Fruit fly (Drosophila melanogaster): Measurements from ENCODE around the gene CG7168.

Gene CG7168

DNA sequence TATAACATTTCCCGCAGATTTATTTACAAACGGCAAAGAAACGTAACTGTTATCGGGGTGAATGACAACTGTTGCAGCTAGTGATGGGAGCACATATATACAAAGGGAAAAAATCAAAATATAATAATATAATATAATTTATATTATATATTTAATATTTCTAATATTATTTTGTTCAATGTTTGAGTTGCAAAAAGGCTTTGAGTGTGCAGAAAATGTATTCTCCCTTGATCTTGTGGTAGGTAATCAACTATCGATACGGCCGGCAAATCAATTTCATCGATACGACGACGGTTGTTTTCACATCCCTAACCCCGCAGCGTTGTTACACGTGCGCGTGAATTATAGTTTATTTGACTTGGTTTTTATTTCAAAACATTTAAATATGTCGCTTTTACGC lies 2.4 kb downstream of the CG7168 start, which contains the start of the genes mTerf5 and Non3 (continued):
- peak; percentile 38; the same call in 1 of the 3 replicates for TF ChIP-seq CG11456 (GFP tag; IDR thresholded peaks at IDR 0.05)
- TF ChIP-seq unc-4 (GFP tag; IDR thresholded peaks at IDR 0.05; ENCODE audit: partially characterized antibody), result peak; percentile 90
- peak; percentile 45; the same call in 1 of the 3 replicates for TF ChIP-seq ken (GFP tag; IDR thresholded peaks at IDR 0.05)
- peak; percentile 55 for TF ChIP-seq esg (GFP tag; conservative IDR thresholded peaks at IDR 0.05)
- peak; percentile 61 for TF ChIP-seq lilli (GFP tag; optimal IDR thresholded peaks at IDR 0.05)
- TF ChIP-seq maf-S (GFP tag; optimal IDR thresholded peaks at IDR 0.05), result no peak
- TF ChIP-seq CoRest (tag; optimal IDR thresholded peaks at IDR 0.05), result peak; percentile 69
- TF ChIP-seq Dek (tag; optimal IDR thresholded peaks at IDR 0.05), result peak; percentile 36
- TF ChIP-seq CG10147 (GFP tag; optimal IDR thresholded peaks at IDR 0.05), result peak; percentile 68
- peak; percentile 14 for TF ChIP-seq pb (GFP tag; optimal IDR thresholded peaks at IDR 0.05)
- TF ChIP-seq Side (GFP tag; optimal IDR thresholded peaks at IDR 0.05), result no peak
- no peak for TF ChIP-seq en (GFP tag; optimal IDR thresholded peaks at IDR 0.05)
- TF ChIP-seq dmrt99B (tag; optimal IDR thresholded peaks at IDR 0.05), result no peak
- TF ChIP-seq CrebB (tag; optimal IDR thresholded peaks at IDR 0.05), result no peak
- no peak for TF ChIP-seq CG4707 (GFP tag; optimal IDR thresholded peaks at IDR 0.05)
- TF ChIP-seq lab (GFP tag; optimal IDR thresholded peaks at IDR 0.05), result peak; percentile 64
- TF ChIP-seq CG6254 (GFP tag; optimal IDR thresholded peaks at IDR 0.05), result peak; percentile 43
- TF ChIP-seq gcm2 (GFP tag; optimal IDR thresholded peaks at IDR 0.05), result no peak
- no peak for TF ChIP-seq gce (GFP tag; IDR thresholded peaks at IDR 0.05)
- peak; percentile 18 for TF ChIP-seq repo (GFP tag; optimal IDR thresholded peaks at IDR 0.05)
- TF ChIP-seq salm (tag; optimal IDR thresholded peaks at IDR 0.05), result no peak
- TF ChIP-seq CG12071 (GFP tag; optimal IDR thresholded peaks at IDR 0.05), result no peak
- TF ChIP-seq Lpt (GFP tag; optimal IDR thresholded peaks at IDR 0.05), result no peak
- no peak for TF ChIP-seq Elba2 (GFP tag; optimal IDR thresholded peaks at IDR 0.05)
- no peak for TF ChIP-seq CG8281 (tag; optimal IDR thresholded peaks at IDR 0.05)
- no peak for TF ChIP-seq CG1529 (GFP tag; optimal IDR thresholded peaks at IDR 0.05)
- no peak for TF ChIP-seq Atf-2 (GFP tag; optimal IDR thresholded peaks at IDR 0.05)
- no peak for TF ChIP-seq slp2 (GFP tag; optimal IDR thresholded peaks at IDR 0.05)
- peak; percentile 17 for TF ChIP-seq CG8944 (GFP tag; optimal IDR thresholded peaks at IDR 0.05)
- peak; percentile 49 for TF ChIP-seq az2 (GFP tag; optimal IDR thresholded peaks at IDR 0.05)
- TF ChIP-seq rib (GFP tag; IDR thresholded peaks at IDR 0.05), result no peak
- TF ChIP-seq CG17328 (GFP tag; IDR thresholded peaks at IDR 0.05), result peak; percentile 51
- TF ChIP-seq CG6175 (GFP tag; IDR thresholded peaks at IDR 0.05), result no peak
- TF ChIP-seq mam (GFP tag; optimal IDR thresholded peaks at IDR 0.05), result peak; percentile 45
- TF ChIP-seq crol (GFP tag; IDR thresholded peaks at IDR 0.05), result no peak
- TF ChIP-seq grau (tag; optimal IDR thresholded peaks at IDR 0.05), result peak; percentile 66
- no peak for TF ChIP-seq CG11085 (GFP tag; IDR thresholded peaks at IDR 0.05)
- TF ChIP-seq ewg (GFP tag; optimal IDR thresholded peaks at IDR 0.05), result peak; percentile 81
- TF ChIP-seq Doc2 (GFP tag; IDR thresholded peaks at IDR 0.05), result no peak
- TF ChIP-seq Bteb2 (GFP tag; optimal IDR thresholded peaks at IDR 0.05), result no peak
- no peak for TF ChIP-seq Usf (GFP tag; optimal IDR thresholded peaks at IDR 0.05)
- TF ChIP-seq CG10267 (tag; optimal IDR thresholded peaks at IDR 0.05), result peak; percentile 76
- peak; percentile 17 for TF ChIP-seq Hsf (GFP tag; optimal IDR thresholded peaks at IDR 0.05)
- TF ChIP-seq CG1024 (GFP tag; IDR thresholded peaks at IDR 0.05), result no peak
- peak; percentile 75 for TF ChIP-seq CG8924 (tag; optimal IDR thresholded peaks at IDR 0.05)
- TF ChIP-seq dysf (GFP tag; IDR thresholded peaks at IDR 0.05), result 0 out of 3 replicates have a peak, but pooled peaks have one; percentile 36
- TF ChIP-seq NFAT (GFP tag; IDR thresholded peaks at IDR 0.05), result no peak
- TF ChIP-seq mirr (GFP tag; optimal IDR thresholded peaks at IDR 0.05), result no peak
- no peak for TF ChIP-seq corto (GFP tag; optimal IDR thresholded peaks at IDR 0.05)
- peak; percentile 58 for TF ChIP-seq caup (GFP tag; optimal IDR thresholded peaks at IDR 0.05; ENCODE audit: severe bottlenecking)
- TF ChIP-seq bsh (GFP tag; optimal IDR thresholded peaks at IDR 0.05), result peak in 1 of 2 experiments; percentile 69
- peak; percentile 72 for TF ChIP-seq nerfin-2 (GFP tag; IDR thresholded peaks at IDR 0.05; ENCODE audit: partially characterized antibody)

All from whole organism, embryonic.